Worm (Caenorhabditis elegans): ENCODE data around the gene idi-1.

The idi-1 gene

DNA sequence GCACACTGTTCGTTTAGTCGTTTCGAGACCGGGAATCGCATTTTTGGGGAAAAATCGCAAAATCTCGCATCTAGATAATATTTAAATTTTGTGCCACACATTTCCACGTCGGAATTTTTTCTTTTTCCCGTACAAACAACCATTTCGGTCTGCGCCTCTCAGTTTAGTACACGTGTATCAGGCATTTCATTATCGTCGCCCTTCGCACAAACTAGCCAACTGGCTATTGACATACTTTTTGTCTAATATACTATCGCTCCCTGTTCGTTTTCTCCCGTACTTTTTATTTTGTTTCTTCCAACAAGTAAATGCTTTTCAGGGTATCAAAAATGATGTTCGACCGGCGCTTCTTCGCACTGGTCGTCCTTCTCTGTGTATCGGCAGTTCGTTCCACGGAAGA is 41.8 kb downstream of the idi-1 start, which contains the start of gene C14B9.2:
C14B9.2 (plus strand) TSS at position 320 of the 400 bp plus-strand sequence.
- TF ChIP-seq xbp-1 (tag; optimal IDR thresholded peaks at IDR 0.05) (peak; percentile 50), sptf-1 (tag; optimal IDR thresholded peaks at IDR 0.05) (no peak)

DNA sequence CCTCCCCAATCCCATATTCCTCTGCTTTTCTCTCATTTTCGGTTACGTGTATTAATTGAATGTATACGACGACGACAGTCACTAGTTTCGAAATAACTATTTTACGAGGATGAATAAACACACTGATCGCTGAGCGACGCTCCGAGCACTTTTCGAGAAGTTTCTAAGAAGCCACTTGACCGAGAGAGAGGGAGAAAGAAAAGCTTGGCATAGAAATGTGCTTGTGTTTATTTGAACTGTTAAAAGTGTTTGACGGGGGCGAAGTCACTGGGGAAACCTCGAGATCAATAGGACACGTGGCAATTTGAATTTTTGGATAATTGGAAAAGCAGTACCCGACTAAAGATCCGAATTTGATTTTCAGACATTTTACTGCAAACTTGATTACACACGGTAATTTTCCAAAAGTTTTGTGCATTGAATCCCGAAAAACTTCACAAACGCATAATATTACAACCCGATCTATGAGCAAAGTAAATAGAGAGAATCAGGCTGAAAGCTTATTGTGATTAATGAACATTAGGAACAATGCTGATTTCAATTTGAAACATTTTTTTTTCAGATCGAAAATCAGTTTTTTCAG is 45.1 kb downstream of the idi-1 start:
- TF ChIP-seq sup-37 (GFP tag; optimal IDR thresholded peaks at IDR 0.05): peak; percentile 16
- peak; percentile 15 for TF ChIP-seq swsn-7 (tag; optimal IDR thresholded peaks at IDR 0.05)
- TF ChIP-seq nhr-28 (tag; optimal IDR thresholded peaks at IDR 0.05): no peak
- peak; percentile 3 for TF ChIP-seq rnt-1 (tag; optimal IDR thresholded peaks at IDR 0.05)
- peak; percentile 49 for TF ChIP-seq nhr-71 (tag; optimal IDR thresholded peaks at IDR 0.05)
- TF ChIP-seq aha-1 (tag; optimal IDR thresholded peaks at IDR 0.05): no peak
- TF ChIP-seq nhr-19 (GFP tag; conservative IDR thresholded peaks at IDR 0.05): peak; percentile 44
- TF ChIP-seq mdl-1 (tag; optimal IDR thresholded peaks at IDR 0.05): peak in 1 of 2 experiments; percentile 34
- TF ChIP-seq zip-4 (GFP tag; optimal IDR thresholded peaks at IDR 0.05): no peak
- peak; percentile 39 for TF ChIP-seq nhr-20 (tag; optimal IDR thresholded peaks at IDR 0.05)
- TF ChIP-seq aly-2 (tag; optimal IDR thresholded peaks at IDR 0.05): peak; percentile 23
- TF ChIP-seq skn-1 (tag; optimal IDR thresholded peaks at IDR 0.05): peak; percentile 16
- TF ChIP-seq efl-1 (optimal IDR thresholded peaks at IDR 0.05): no peak
- peak in 1 of 2 experiments; percentile 88 for TF ChIP-seq efl-1 (GFP tag; optimal IDR thresholded peaks at IDR 0.05 in 1 of 2)
- TF ChIP-seq tbx-2 (tag; optimal IDR thresholded peaks at IDR 0.05): peak; percentile 42
- TF ChIP-seq nhr-77 (tag; optimal IDR thresholded peaks at IDR 0.05): peak; percentile 37

DNA sequence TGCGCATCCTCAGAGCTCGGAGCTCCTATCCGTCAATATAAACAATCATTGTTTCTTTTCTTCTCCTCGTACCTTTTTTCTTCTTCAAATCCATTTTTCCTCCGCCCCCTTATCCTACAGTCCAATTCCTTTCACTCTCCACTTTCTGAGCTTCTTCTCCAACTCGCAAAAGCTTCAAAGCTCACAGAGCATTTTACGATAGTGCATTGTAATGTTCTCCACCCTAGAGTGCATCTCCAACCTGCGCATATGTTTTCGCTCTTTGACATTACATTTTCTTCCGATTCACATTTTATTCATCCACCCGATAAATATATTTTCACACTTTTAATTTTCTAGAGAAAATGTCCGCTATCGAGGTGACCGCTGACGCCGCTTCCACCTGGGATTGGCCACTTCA is 46.3 kb downstream of the idi-1 start, which contains the start of gene hsp-12.2:
hsp-12.2 (plus strand) TSS at position 301 of the 400 bp plus-strand sequence.
- no peak for TF ChIP-seq fos-1 (tag; optimal IDR thresholded peaks at IDR 0.05)
- no peak for TF ChIP-seq efl-1 (optimal IDR thresholded peaks at IDR 0.05)
- TF ChIP-seq efl-1 (GFP tag; optimal IDR thresholded peaks at IDR 0.05 in 1 of 2): peak in 1 of 2 experiments; percentile 68

DNA sequence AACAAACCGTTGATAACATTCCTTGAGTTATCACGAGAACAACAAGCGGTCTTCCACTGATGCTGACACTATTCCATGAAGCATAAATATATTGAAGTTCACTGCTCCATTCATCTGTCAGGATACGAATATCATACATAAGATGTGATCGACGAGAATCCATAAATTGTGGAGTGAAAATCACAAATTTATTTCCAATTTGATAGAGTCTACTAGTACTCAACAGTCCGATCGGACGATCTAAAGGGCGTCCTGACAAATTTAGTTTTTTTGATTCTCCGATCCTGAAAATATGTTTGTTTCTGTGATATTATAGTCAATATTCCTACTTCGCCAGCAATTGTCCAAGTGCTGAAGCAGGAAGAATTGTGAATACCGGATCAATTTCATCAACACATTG is 50.7 kb downstream of the idi-1 start:
- TF ChIP-seq ceh-88 (GFP tag; IDR thresholded peaks at IDR 0.05) (no peak), elt-3 (tag; optimal IDR thresholded peaks at IDR 0.05) (no peak), nhr-11 (tag; optimal IDR thresholded peaks at IDR 0.05) (no peak), unc-98 (GFP tag; IDR thresholded peaks at IDR 0.05) (no peak), nhr-20 (tag; optimal IDR thresholded peaks at IDR 0.05) (no peak), hlh-17 (GFP tag; optimal IDR thresholded peaks at IDR 0.05; ENCODE audit: borderline replicate concordance) (no peak), tbx-2 (tag; optimal IDR thresholded peaks at IDR 0.05) (no peak), fos-1 (tag; optimal IDR thresholded peaks at IDR 0.05) (no peak), lin-15B (tag; optimal IDR thresholded peaks at IDR 0.05) (no peak), irx-1 (tag; optimal IDR thresholded peaks at IDR 0.05) (no peak), nhr-47 (tag; optimal IDR thresholded peaks at IDR 0.05) (no peak), unc-30 (tag; optimal IDR thresholded peaks at IDR 0.05) (no peak), lin-35 (GFP tag; optimal IDR thresholded peaks at IDR 0.05) (no peak), sox-4 (tag; optimal IDR thresholded peaks at IDR 0.05) (no peak), nhr-71 (tag; optimal IDR thresholded peaks at IDR 0.05) (no peak), zip-4 (GFP tag; optimal IDR thresholded peaks at IDR 0.05) (no peak), ceh-90 (tag; optimal IDR thresholded peaks at IDR 0.05) (no peak), xbp-1 (tag; optimal IDR thresholded peaks at IDR 0.05) (no peak), jun-1 (tag; optimal IDR thresholded peaks at IDR 0.05) (no peak)

Measured in whole organism, L1 larva.